Worm (Caenorhabditis elegans) whole organism, L1 larva: ENCODE measurements around the gene C08E8.1.

Experiments used
- ceh-82 ChIP-seq, 3 experiments: fragments of 150-350 bp in 1 of 3; sonication (generic microtip) in 2 of 3; optimal IDR thresholded peaks; 2 replicates each; lab custom pipeline; 2014 to 2017; ENCODE audit warnings: missing biosample characterization in 3 of 3, missing genetic modification characterization in 3 of 3
- elt-2 ChIP-seq: sonication (generic microtip); optimal IDR thresholded peaks from 2 replicates; lab custom pipeline; 2016; ENCODE audit warnings: missing genetic modification characterization, mild to moderate bottlenecking, inconsistent platforms, missing compliant biosample characterization, missing genetic modification reagents
- elt-3 ChIP-seq, 6 experiments: fragments of 150-350 bp in 1 of 6; sonication (generic microtip); optimal IDR thresholded peaks; 2 replicates each; lab custom pipeline; 2017 to 2018; ENCODE audit warnings: missing biosample characterization in 6 of 6, missing genetic modification characterization in 6 of 6, inconsistent platforms in 1 of 6
- fos-1 ChIP-seq: fragments of 150-350 bp; optimal IDR thresholded peaks from 2 replicates; lab custom pipeline; 2014; ENCODE audit warnings: missing biosample characterization, missing genetic modification characterization
- lin-13 ChIP-seq: fragments of 150-350 bp; optimal IDR thresholded peaks from 2 replicates; lab custom pipeline; 2014; ENCODE audit warnings: missing biosample characterization, missing genetic modification reagents, missing genetic modification characterization
- nhr-11 ChIP-seq: fragments of 150-350 bp; optimal IDR thresholded peaks from 2 replicates; lab custom pipeline; 2014; ENCODE audit warnings: missing biosample characterization, missing genetic modification characterization
- nhr-12 ChIP-seq: sonication (generic microtip); optimal IDR thresholded peaks from 2 replicates; lab custom pipeline; 2017; ENCODE audit warnings: missing biosample characterization, missing genetic modification characterization
- nhr-28 ChIP-seq: fragments of 150-350 bp; optimal IDR thresholded peaks from 2 replicates; lab custom pipeline; 2014; ENCODE audit warnings: missing biosample characterization, missing genetic modification characterization
- skn-1 ChIP-seq: fragments of 150-350 bp; optimal IDR thresholded peaks from 2 replicates; lab custom pipeline; 2014; ENCODE audit warnings: missing biosample characterization, missing genetic modification characterization
- tlp-1 ChIP-seq: fragments of 150-350 bp; optimal IDR thresholded peaks from 2 replicates; lab custom pipeline; 2014; ENCODE audit warnings: missing biosample characterization, missing genetic modification characterization
- unc-86 ChIP-seq: sonication (generic microtip); optimal IDR thresholded peaks from 2 replicates; lab custom pipeline; 2016; ENCODE audit warnings: missing genetic modification characterization, missing compliant biosample characterization

DNA sequence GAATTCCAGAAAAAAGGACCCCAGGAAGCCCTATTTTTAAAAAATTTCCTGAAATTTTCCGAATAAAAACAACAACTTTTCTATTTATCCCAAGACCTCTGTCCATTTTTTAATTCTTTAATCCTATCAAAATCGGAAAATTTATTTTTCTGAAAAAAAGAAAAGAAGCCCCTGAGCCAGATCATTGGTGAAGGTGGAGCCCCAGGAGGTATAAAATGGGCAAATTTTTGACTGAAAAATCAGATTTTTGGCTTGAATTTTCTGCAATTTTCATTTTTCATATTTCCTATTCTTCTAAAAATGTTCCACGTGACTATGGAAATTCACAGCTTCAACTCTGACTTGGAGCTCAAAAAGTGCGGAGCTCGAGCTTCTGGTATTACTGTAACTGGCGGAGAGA is 16.5 kb upstream of the C08E8.1 start, which contains the start of gene Y51A2B.8:
- TF ChIP-seq elt-3 (tag; optimal IDR thresholded peaks at IDR 0.05; lab: Kevin White, UChicago), result no peak
- TF ChIP-seq nhr-12 (tag; lab: Kevin White, UChicago), result no peak
- no peak for TF ChIP-seq lin-13 (GFP tag; lab: Kevin White, UChicago)
- TF ChIP-seq nhr-11, result no peak
- no peak for TF ChIP-seq fos-1 (tag; lab: Kevin White, UChicago)
- no peak for TF ChIP-seq skn-1
- no peak for TF ChIP-seq tlp-1 (tag; lab: Kevin White, UChicago)
- TF ChIP-seq nhr-28 (tag; lab: Kevin White, UChicago), result no peak
- TF ChIP-seq ceh-82 (tag; optimal IDR thresholded peaks at IDR 0.05; lab: Kevin White, UChicago), result no peak
- TF ChIP-seq elt-2 (tag; lab: Kevin White, UChicago), result no peak
- no peak for TF ChIP-seq unc-86 (tag; lab: Kevin White, UChicago)
